Fruit fly (Drosophila melanogaster) whole organism, embryonic: Measurements from ENCODE around the gene Atat.
A peak's percentile ranks its signal among the peaks of the same experiment; 100 is the strongest.

ENCODE experiments used
- B-H2 ChIP-seq: fragments of 200-800 bp; sonication (Bioruptor generic); optimal IDR thresholded peaks from 2 replicates; lab custom pipeline; 2018; ENCODE audit warnings: missing biosample characterization, mild to moderate bottlenecking, missing genetic modification characterization
- CG10147 ChIP-seq: fragments of 200-800 bp; sonication (Bioruptor generic); optimal IDR thresholded peaks from 2 replicates; lab custom pipeline; 2019; ENCODE audit warnings: missing biosample characterization, mild to moderate bottlenecking, missing genetic modification characterization, moderate library complexity
- CG11085 ChIP-seq: fragments of 200-800 bp; sonication (Bioruptor generic); IDR thresholded peaks from 2 replicates; pipeline ENCODE4 v1.3.6; 2022; ENCODE audit warnings: missing biosample characterization, missing genetic modification characterization
- CG11456 ChIP-seq: fragments of 200-800 bp; sonication (Bioruptor generic); IDR thresholded peaks from 3 replicates; pipeline ENCODE4 v1.3.6; 2022; ENCODE audit warnings: missing biosample characterization, missing genetic modification characterization
- CG12391 ChIP-seq: fragments of 200-800 bp; sonication (Bioruptor generic); optimal IDR thresholded peaks from 3 replicates; lab custom pipeline; 2018; ENCODE audit warnings: missing biosample characterization, mild to moderate bottlenecking, missing genetic modification characterization, moderate library complexity
- CG12744 ChIP-seq: fragments of 200-800 bp; sonication (Bioruptor generic); optimal IDR thresholded peaks from 2 replicates; lab custom pipeline; 2016; ENCODE audit warnings: missing biosample characterization, missing genetic modification characterization
- CG13287 ChIP-seq: fragments of 200-800 bp; sonication (Bioruptor generic); IDR thresholded peaks from 2 replicates; pipeline ENCODE4 v1.3.6; 2022; ENCODE audit warnings: missing biosample characterization, missing genetic modification characterization; ENCODE audit not compliant: partially characterized antibody
- CG13624 ChIP-seq: fragments of 200-800 bp; sonication (Bioruptor generic); optimal IDR thresholded peaks from 2 replicates; lab custom pipeline; 2016; ENCODE audit warnings: missing biosample characterization, missing genetic modification characterization
- CG1602 ChIP-seq: fragments of 200-800 bp; sonication (Bioruptor generic); optimal IDR thresholded peaks from 3 replicates; lab custom pipeline; 2016; ENCODE audit warnings: missing biosample characterization, missing genetic modification characterization
- CG1832 ChIP-seq: fragments of 200-800 bp; sonication (Bioruptor generic); optimal IDR thresholded peaks from 2 replicates; lab custom pipeline; 2017; ENCODE audit warnings: missing biosample characterization, mild to moderate bottlenecking, missing genetic modification characterization, inconsistent platforms
- CG2116 ChIP-seq: fragments of 200-800 bp; sonication (Bioruptor generic); optimal IDR thresholded peaks from 3 replicates; lab custom pipeline; 2018; ENCODE audit warnings: missing biosample characterization, mild to moderate bottlenecking, missing genetic modification characterization
- CG31365 ChIP-seq: fragments of 200-800 bp; sonication (Bioruptor generic); optimal IDR thresholded peaks from 2 replicates; lab custom pipeline; 2018; ENCODE audit warnings: missing biosample characterization, mild to moderate bottlenecking, missing genetic modification characterization
- CG32532 ChIP-seq: fragments of 200-800 bp; sonication (Bioruptor generic); IDR thresholded peaks from 2 replicates; pipeline ENCODE4 v1.3.6; 2022; ENCODE audit warnings: missing biosample characterization, missing genetic modification characterization
- CG34376 ChIP-seq: fragments of 200-800 bp; sonication (Bioruptor generic); optimal IDR thresholded peaks from 2 replicates; lab custom pipeline; 2018; ENCODE audit warnings: missing biosample characterization, mild to moderate bottlenecking, missing genetic modification characterization
- CG34422 ChIP-seq: fragments of 200-800 bp; sonication (Bioruptor generic); IDR thresholded peaks from 3 replicates; pipeline ENCODE4 v1.3.6; 2022; ENCODE audit warnings: missing biosample characterization, missing genetic modification characterization
- CG6272 ChIP-seq: fragments of 200-800 bp; sonication (Bioruptor generic); IDR thresholded peaks from 2 replicates; pipeline ENCODE4 v1.3.6; 2022; ENCODE audit warnings: missing biosample characterization, missing genetic modification characterization
- CG8944 ChIP-seq: fragments of 200-800 bp; sonication (Bioruptor generic); optimal IDR thresholded peaks from 3 replicates; lab custom pipeline; 2016; ENCODE audit warnings: missing biosample characterization, missing genetic modification characterization
- Camta ChIP-seq: fragments of 200-800 bp; sonication (Bioruptor generic); optimal IDR thresholded peaks from 2 replicates; lab custom pipeline; 2016; ENCODE audit warnings: missing biosample characterization, missing genetic modification characterization
- E2f2 ChIP-seq: fragments of 200-800 bp; sonication (Bioruptor generic); IDR thresholded peaks from 2 replicates; pipeline ENCODE4 v1.3.6; 2022; ENCODE audit warnings: missing biosample characterization, missing genetic modification characterization
- H15 ChIP-seq: fragments of 200-800 bp; sonication (Bioruptor generic); IDR thresholded peaks from 3 replicates; pipeline ENCODE4 v1.3.6; 2022; ENCODE audit warnings: missing biosample characterization, missing genetic modification characterization
- Hr3 ChIP-seq: fragments of 200-800 bp; sonication (Bioruptor generic); optimal IDR thresholded peaks from 3 replicates; lab custom pipeline; 2016; ENCODE audit warnings: missing biosample characterization, missing genetic modification characterization
- MESR4 ChIP-seq: fragments of 200-800 bp; sonication (Bioruptor generic); optimal IDR thresholded peaks from 2 replicates; lab custom pipeline; 2018; ENCODE audit warnings: missing biosample characterization, mild to moderate bottlenecking, missing genetic modification characterization, moderate library complexity
- MTF-1 ChIP-seq: fragments of 200-800 bp; sonication (Bioruptor generic); optimal IDR thresholded peaks from 2 replicates; lab custom pipeline; 2018; ENCODE audit warnings: missing biosample characterization, mild to moderate bottlenecking, missing genetic modification characterization, borderline replicate concordance
- Meics ChIP-seq: fragments of 200-800 bp; sonication (Bioruptor generic); optimal IDR thresholded peaks from 2 replicates; lab custom pipeline; 2017; ENCODE audit warnings: missing biosample characterization, mild to moderate bottlenecking, missing genetic modification characterization
- NFAT ChIP-seq: fragments of 200-800 bp; sonication (Bioruptor generic); IDR thresholded peaks from 2 replicates; pipeline ENCODE4 v1.3.6; 2022; ENCODE audit warnings: missing biosample characterization, missing genetic modification characterization
- Opbp ChIP-seq: fragments of 200-800 bp; sonication (Bioruptor generic); IDR thresholded peaks from 3 replicates; pipeline ENCODE4 v1.3.6; 2022; ENCODE audit warnings: missing biosample characterization, missing genetic modification characterization; ENCODE audit not compliant: partially characterized antibody
- Ravus ChIP-seq: fragments of 200-800 bp; sonication (Bioruptor generic); IDR thresholded peaks from 2 replicates; pipeline ENCODE4 v1.3.6; 2022; ENCODE audit warnings: missing biosample characterization, missing genetic modification characterization
- Sox100B ChIP-seq: fragments of 200-800 bp; sonication (Bioruptor generic); optimal IDR thresholded peaks from 3 replicates; lab custom pipeline; 2018; ENCODE audit warnings: missing biosample characterization, mild to moderate bottlenecking, missing genetic modification characterization
- az2 ChIP-seq: fragments of 200-800 bp; sonication (Bioruptor generic); optimal IDR thresholded peaks from 3 replicates; lab custom pipeline; 2016; ENCODE audit warnings: missing biosample characterization, missing genetic modification characterization
- bigmax ChIP-seq: fragments of 200-800 bp; sonication (Bioruptor generic); optimal IDR thresholded peaks from 2 replicates; lab custom pipeline; 2018; ENCODE audit warnings: missing biosample characterization, mild to moderate bottlenecking, missing genetic modification characterization
- br ChIP-seq: fragments of >200 bp; optimal IDR thresholded peaks from 2 replicates; lab custom pipeline; 2017
- btn ChIP-seq: fragments of 200-800 bp; sonication (Bioruptor generic); optimal IDR thresholded peaks from 2 replicates; lab custom pipeline; 2016; ENCODE audit warnings: missing biosample characterization, missing genetic modification characterization
- ftz-f1 ChIP-seq: fragments of 200-800 bp; sonication (Bioruptor generic); optimal IDR thresholded peaks from 2 replicates; lab custom pipeline; 2016; ENCODE audit warnings: missing biosample characterization, missing genetic modification characterization
- gcm ChIP-seq: fragments of 200-800 bp; sonication (Bioruptor generic); optimal IDR thresholded peaks from 2 replicates; lab custom pipeline; 2019; ENCODE audit warnings: missing biosample characterization, mild to moderate bottlenecking, missing genetic modification characterization, moderate library complexity
- gsb-n ChIP-seq: fragments of 200-800 bp; sonication (Bioruptor generic); optimal IDR thresholded peaks from 3 replicates; lab custom pipeline; 2018; ENCODE audit warnings: missing biosample characterization, mild to moderate bottlenecking, missing genetic modification characterization
- hkb ChIP-seq, 2 experiments: fragments of 200-800 bp in 1 of 2; fragments of >200 bp in 1 of 2; sonication (Bioruptor generic) in 1 of 2; IDR thresholded peaks in 1 of 2; optimal IDR thresholded peaks in 1 of 2; 2 replicates each; pipeline versions ENCODE4 v1.3.6 to Lab custom; 2017 to 2022; ENCODE audit warnings: missing biosample characterization in 1 of 2, missing genetic modification characterization in 1 of 2
- ind ChIP-seq: fragments of 200-800 bp; sonication (Bioruptor generic); optimal IDR thresholded peaks from 3 replicates; lab custom pipeline; 2016; ENCODE audit warnings: missing biosample characterization, missing genetic modification characterization
- knrl ChIP-seq: fragments of 200-800 bp; sonication (Bioruptor generic); IDR thresholded peaks from 3 replicates; pipeline ENCODE4 v1.3.6; 2022; ENCODE audit warnings: missing biosample characterization, missing genetic modification characterization; ENCODE audit not compliant: partially characterized antibody
- lbe ChIP-seq: fragments of 200-800 bp; sonication (Bioruptor generic); optimal IDR thresholded peaks from 2 replicates; lab custom pipeline; 2016; ENCODE audit warnings: missing biosample characterization, mild to moderate bottlenecking, missing genetic modification characterization
- luna ChIP-seq: fragments of 200-800 bp; sonication (Bioruptor generic); optimal IDR thresholded peaks from 2 replicates; lab custom pipeline; 2016; ENCODE audit warnings: missing biosample characterization, missing genetic modification characterization
- nmo ChIP-seq: fragments of 200-800 bp; sonication (Bioruptor generic); optimal IDR thresholded peaks from 2 replicates; lab custom pipeline; 2018; ENCODE audit warnings: missing biosample characterization, mild to moderate bottlenecking, missing genetic modification characterization, moderate library complexity
- pan ChIP-seq, 4 experiments: fragments of >200 bp in 3 of 4; fragments of 200-800 bp in 1 of 4; sonication (Bioruptor generic) in 1 of 4; optimal IDR thresholded peaks in 3 of 4; IDR thresholded peaks in 1 of 4; 2 replicates each; pipeline versions ENCODE4 v1.3.6 to Lab custom; 2017 to 2022; ENCODE audit warnings: missing biosample characterization in 2 of 4, missing genetic modification characterization in 2 of 4, mixed read lengths in 1 of 4
- salm ChIP-seq: fragments of 200-800 bp; sonication (Bioruptor generic); optimal IDR thresholded peaks from 2 replicates; lab custom pipeline; 2018; ENCODE audit warnings: missing biosample characterization, mild to moderate bottlenecking, missing genetic modification characterization
- sima ChIP-seq: fragments of 200-800 bp; sonication (Bioruptor generic); optimal IDR thresholded peaks from 2 replicates; lab custom pipeline; 2016; ENCODE audit warnings: missing biosample characterization, missing genetic modification characterization
- slbo ChIP-seq: fragments of 200-800 bp; sonication (Bioruptor generic); IDR thresholded peaks from 2 replicates; pipeline ENCODE4 v1.3.6; 2022; ENCODE audit warnings: missing biosample characterization, missing genetic modification characterization
- sqz ChIP-seq: fragments of 200-800 bp; sonication (Bioruptor generic); optimal IDR thresholded peaks from 3 replicates; lab custom pipeline; 2018; ENCODE audit warnings: missing biosample characterization, mild to moderate bottlenecking, missing genetic modification characterization
- stc ChIP-seq: fragments of 200-800 bp; sonication (Bioruptor generic); IDR thresholded peaks from 2 replicates; pipeline ENCODE4 v1.3.6; 2022; ENCODE audit warnings: missing biosample characterization, missing genetic modification characterization
- twi ChIP-seq: fragments of 200-800 bp; optimal IDR thresholded peaks from 2 replicates; lab custom pipeline; 2019; ENCODE audit warnings: missing biosample characterization, mild to moderate bottlenecking, missing genetic modification characterization, moderate library complexity
- zen ChIP-seq: fragments of 200-800 bp; sonication (Bioruptor generic); optimal IDR thresholded peaks from 3 replicates; lab custom pipeline; 2018; ENCODE audit warnings: missing biosample characterization, mild to moderate bottlenecking, missing genetic modification characterization, moderate library complexity

Atat gene

DNA sequence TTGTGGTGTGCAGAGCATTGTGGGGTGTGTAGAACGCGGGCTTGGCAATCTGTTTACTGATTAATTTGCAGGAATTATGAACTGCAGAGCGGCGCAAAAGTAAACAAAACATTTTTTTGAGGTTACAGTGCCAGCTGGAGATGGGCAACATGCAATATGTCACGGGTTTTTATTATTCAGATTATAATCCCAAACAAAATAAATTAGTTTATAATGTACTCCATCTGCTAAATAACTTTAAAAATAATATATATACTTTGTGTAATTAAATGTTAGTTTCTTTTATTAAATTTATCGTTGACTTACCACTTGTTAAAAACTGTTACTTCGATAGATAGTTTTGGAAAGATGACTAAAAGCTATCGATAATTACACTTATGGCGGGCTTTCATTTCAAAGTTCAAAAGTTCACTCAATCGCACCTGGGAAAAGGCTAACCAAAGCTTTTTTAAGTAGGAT is 55.6 kb downstream of the Atat start, which contains the start of gene Fdx1 (continued):
- TF ChIP-seq Ravus (GFP tag; lab: Robert Waterston, UW) (no peak), bigmax (GFP tag; lab: Kevin White, UChicago) (peak; percentile 97), salm (tag; lab: Kevin White, UChicago) (no peak), Camta (GFP tag; lab: Kevin White, UChicago) (no peak), btn (GFP tag; lab: Kevin White, UChicago) (no peak), CG34422 (GFP tag; lab: Robert Waterston, UW) (peak; percentile 58; the same call in 1 of the 3 replicates), CG32532 (GFP tag; lab: Robert Waterston, UW) (peak; percentile 15; the same call in 1 of the 2 replicates), Sox100B (GFP tag; lab: Kevin White, UChicago) (peak; percentile 23), az2 (GFP tag; lab: Kevin White, UChicago) (peak; percentile 35), CG11456 (GFP tag; lab: Robert Waterston, UW) (0 out of 3 replicates have a peak, but pooled peaks have one; percentile 27), CG13287 (GFP tag; lab: Robert Waterston, UW) (peak; percentile 81), CG11085 (GFP tag; lab: Robert Waterston, UW) (no peak), sima (GFP tag; lab: Kevin White, UChicago) (no peak), ind (peak; percentile 47), zen (tag; lab: Kevin White, UChicago) (no peak), knrl (GFP tag; lab: Robert Waterston, UW) (peak; percentile 53; the same call in 2 of the 3 replicates), slbo (peak; percentile 74), CG10147 (GFP tag; lab: Kevin White, UChicago) (peak; percentile 46), br (lab: Kevin White, UChicago) (no peak), CG2116 (GFP tag; lab: Kevin White, UChicago) (peak; percentile 91), Hr3 (peak; percentile 35), twi (no peak), MTF-1 (no peak), CG12744 (GFP tag; lab: Kevin White, UChicago) (no peak), Opbp (GFP tag; lab: Robert Waterston, UW) (no peak; the same call in 2 of the 3 replicates), Meics (GFP tag; lab: Kevin White, UChicago) (peak; percentile 42), pan (optimal IDR thresholded peaks at IDR 0.05; lab: Kevin White, UChicago) (no peak), pan (GFP tag; optimal IDR thresholded peaks at IDR 0.05 in 1 of 2, IDR thresholded peaks at IDR 0.05 in 1 of 2) (peak in 1 of 2 experiments; percentile 15), CG34376 (peak; percentile 10), stc (GFP tag; lab: Robert Waterston, UW) (no peak), H15 (GFP tag; lab: Robert Waterston, UW) (0 out of 3 replicates have a peak, but pooled peaks have one; percentile 41), CG6272 (GFP tag; lab: Robert Waterston, UW) (peak; percentile 31; the same call in 1 of the 2 replicates), CG12391 (peak; percentile 65), CG1602 (GFP tag; lab: Kevin White, UChicago) (no peak), MESR4 (GFP tag; lab: Kevin White, UChicago) (peak; percentile 12), ftz-f1 (GFP tag; lab: Kevin White, UChicago) (no peak), CG8944 (GFP tag; lab: Kevin White, UChicago) (no peak), CG1832 (GFP tag; lab: Kevin White, UChicago) (no peak), hkb (optimal IDR thresholded peaks at IDR 0.05; lab: Kevin White, UChicago) (no peak), hkb (GFP tag; IDR thresholded peaks at IDR 0.05; lab: Robert Waterston, UW) (peak; percentile 63; the same call in 1 of the 2 replicates), B-H2 (GFP tag; lab: Kevin White, UChicago) (peak; percentile 18), luna (GFP tag; lab: Kevin White, UChicago) (no peak), lbe (GFP tag; lab: Kevin White, UChicago) (peak; percentile 43), nmo (GFP tag; lab: Kevin White, UChicago) (peak; percentile 45), NFAT (GFP tag; lab: Robert Waterston, UW) (peak; percentile 38; the same call in 1 of the 2 replicates), sqz (GFP tag; lab: Kevin White, UChicago) (peak; percentile 80), CG13624 (GFP tag; lab: Kevin White, UChicago) (peak; percentile 8), CG31365 (tag; lab: Kevin White, UChicago) (no peak), gsb-n (tag; lab: Kevin White, UChicago) (peak; percentile 19), gcm (GFP tag; lab: Kevin White, UChicago) (peak; percentile 22), E2f2 (peak; percentile 90)
